Worm (Caenorhabditis elegans): ENCODE results near the gene M02E1.1.

M02E1.1 gene

ce11 chrX:311211-311610, 14.7 kb upstream of the M02E1.1 start, which contains the start of gene nlp-64:
nlp-64 (minus strand) TSS chrX:311311.
- TF ChIP-seq snpc-4 (GFP tag; optimal IDR thresholded peaks at IDR 0.05) (no peak), snpc-4 (tag; optimal IDR thresholded peaks at IDR 0.05) (no peak), repo-1 (tag; optimal IDR thresholded peaks at IDR 0.05) (no peak), dpff-1 (tag; optimal IDR thresholded peaks at IDR 0.05) (no peak), hrde-1 (tag; optimal IDR thresholded peaks at IDR 0.05; ENCODE audit: borderline replicate concordance) (no peak), efl-1 (GFP tag; optimal IDR thresholded peaks at IDR 0.05) (no peak), Y53F4B.3 (GFP tag; IDR thresholded peaks at IDR 0.05) (no peak), madf-10 (tag; optimal IDR thresholded peaks at IDR 0.05) (no peak), mxl-1 (tag; optimal IDR thresholded peaks at IDR 0.05) (no peak), zim-3 (tag; optimal IDR thresholded peaks at IDR 0.05) (no peak), snpc-3.4 (tag; optimal IDR thresholded peaks at IDR 0.05) (no peak), F55B11.4 (tag; optimal IDR thresholded peaks at IDR 0.05; ENCODE audit: borderline replicate concordance, insufficient read depth) (no peak), K11D2.4 (GFP tag; IDR thresholded peaks at IDR 0.05) (no peak), dpl-1 (GFP tag; optimal IDR thresholded peaks at IDR 0.05) (no peak), bed-1 (GFP tag; IDR thresholded peaks at IDR 0.05) (no peak), F49E8.2 (tag; optimal IDR thresholded peaks at IDR 0.05; ENCODE audit: insufficient read depth) (no peak), him-1 (tag; optimal IDR thresholded peaks at IDR 0.05) (no peak), snpc-1.1 (tag; optimal IDR thresholded peaks at IDR 0.05; ENCODE audit: insufficient read depth) (no peak), lag-1 (GFP tag; IDR thresholded peaks at IDR 0.05) (no peak), ceh-40 (GFP tag; IDR thresholded peaks at IDR 0.05) (no peak)

ce11 chrX:312238-312637, 13.7 kb upstream of the M02E1.1 start:
- TF ChIP-seq snpc-1.3 (tag; optimal IDR thresholded peaks at IDR 0.05; ENCODE audit: insufficient read depth) (no peak), egl-44 (GFP tag; IDR thresholded peaks at IDR 0.05) (no peak), ztf-25 (GFP tag; IDR thresholded peaks at IDR 0.05) (no peak), F39B2.1 (GFP tag; IDR thresholded peaks at IDR 0.05) (no peak), hlh-12 (tag; optimal IDR thresholded peaks at IDR 0.05) (no peak)

- TF ChIP-seq T26A5.8 (tag; optimal IDR thresholded peaks at IDR 0.05), result no peak
- no peak for TF ChIP-seq zfh-2 (GFP tag; conservative IDR thresholded peaks at IDR 0.05)
- TF ChIP-seq rcor-1 (GFP tag; IDR thresholded peaks at IDR 0.05), result no peak
- peak; percentile 17 for TF ChIP-seq nhr-80 (tag; optimal IDR thresholded peaks at IDR 0.05)
- no peak for TF ChIP-seq hmg-1.2 (GFP tag; IDR thresholded peaks at IDR 0.05)
- no peak for TF ChIP-seq athp-1 (tag; optimal IDR thresholded peaks at IDR 0.05)
- TF ChIP-seq unc-130 (GFP tag; optimal IDR thresholded peaks at IDR 0.05), result no peak
- no peak for TF ChIP-seq die-1 (tag; optimal IDR thresholded peaks at IDR 0.05)
- no peak for TF ChIP-seq snpc-4 (GFP tag; optimal IDR thresholded peaks at IDR 0.05)
- TF ChIP-seq snpc-4 (tag; optimal IDR thresholded peaks at IDR 0.05), result no peak
- peak; percentile 10 for TF ChIP-seq pha-4 (tag; optimal IDR thresholded peaks at IDR 0.05)
Measured at ce11 chrX:312908-313307, 13.0 kb upstream of the M02E1.1 start, which contains the start of gene M02E1.4. M02E1.4 (plus strand) TSS chrX:313274.

ce11 chrX:322223-322622, 3.7 kb upstream of the M02E1.1 start, which contains the start of gene M02E1.3:
M02E1.3 (plus strand) TSS chrX:322523.
- peak; percentile 82 for TF ChIP-seq attf-3 (GFP tag; conservative IDR thresholded peaks at IDR 0.05)

All from whole organism, young adult.